Fruit fly (Drosophila melanogaster): Measurements from ENCODE around the gene CG42680.

Gene CG42680

dm6 chr2L:14612998-14613955 is 25.2 kb upstream of the CG42680 start:
- TF ChIP-seq toe (GFP tag; optimal IDR thresholded peaks at IDR 0.05) (no peak), Mnt (GFP tag; optimal IDR thresholded peaks at IDR 0.05) (no peak), Hr96 (GFP tag; optimal IDR thresholded peaks at IDR 0.05) (no peak), CG12768 (GFP tag; optimal IDR thresholded peaks at IDR 0.05) (peak; percentile 68), CG7045 (GFP tag; optimal IDR thresholded peaks at IDR 0.05) (peak; percentile 67), Crg-1 (GFP tag; optimal IDR thresholded peaks at IDR 0.05) (peak; percentile 24), Clk (GFP tag; optimal IDR thresholded peaks at IDR 0.05) (peak; percentile 48), CG1620 (GFP tag; optimal IDR thresholded peaks at IDR 0.05) (peak; percentile 49), bab1 (GFP tag; optimal IDR thresholded peaks at IDR 0.05) (no peak), CG5204 (GFP tag; optimal IDR thresholded peaks at IDR 0.05) (peak; percentile 71), pad (GFP tag; optimal IDR thresholded peaks at IDR 0.05) (peak; percentile 58), tj (GFP tag; optimal IDR thresholded peaks at IDR 0.05) (peak; percentile 58), ovo (GFP tag; optimal IDR thresholded peaks at IDR 0.05) (peak; percentile 10), cic (GFP tag; optimal IDR thresholded peaks at IDR 0.05) (peak; percentile 6), CG7101 (tag; optimal IDR thresholded peaks at IDR 0.05) (peak; percentile 86), CG11617 (GFP tag; optimal IDR thresholded peaks at IDR 0.05) (peak; percentile 89), CG33017 (tag; optimal IDR thresholded peaks at IDR 0.05) (peak; percentile 68), CG14711 (tag; optimal IDR thresholded peaks at IDR 0.05) (peak; percentile 70)

- TF ChIP-seq tj (GFP tag; optimal IDR thresholded peaks at IDR 0.05) (no peak), Mnt (GFP tag; optimal IDR thresholded peaks at IDR 0.05) (no peak), CG7101 (tag; optimal IDR thresholded peaks at IDR 0.05) (no peak), kay (GFP tag; ENCODE audit: borderline replicate concordance) (peak; percentile 55), CG1620 (GFP tag; optimal IDR thresholded peaks at IDR 0.05) (no peak)
These were observed 23.5 kb upstream of the CG42680 start for dm6 chr2L:14611358-14612037.

dm6 chr2L:14606112-14606511 is 18.1 kb upstream of the CG42680 start:
- TF ChIP-seq cic (GFP tag; optimal IDR thresholded peaks at IDR 0.05) (no peak), pad (GFP tag; optimal IDR thresholded peaks at IDR 0.05) (no peak), CG7045 (GFP tag; optimal IDR thresholded peaks at IDR 0.05) (no peak), kay (GFP tag; ENCODE audit: borderline replicate concordance) (no peak), Crg-1 (GFP tag; optimal IDR thresholded peaks at IDR 0.05) (no peak), CG7101 (tag; optimal IDR thresholded peaks at IDR 0.05) (no peak), cnc (optimal IDR thresholded peaks at IDR 0.05) (no peak), Hr96 (GFP tag; optimal IDR thresholded peaks at IDR 0.05) (no peak), CG1620 (GFP tag; optimal IDR thresholded peaks at IDR 0.05) (no peak), Mnt (GFP tag; optimal IDR thresholded peaks at IDR 0.05) (no peak), ovo (GFP tag; optimal IDR thresholded peaks at IDR 0.05) (no peak), CG12768 (GFP tag; optimal IDR thresholded peaks at IDR 0.05) (no peak), bab1 (GFP tag; optimal IDR thresholded peaks at IDR 0.05) (no peak), CG33017 (tag; optimal IDR thresholded peaks at IDR 0.05) (no peak), Clk (GFP tag; optimal IDR thresholded peaks at IDR 0.05) (no peak), tj (GFP tag; optimal IDR thresholded peaks at IDR 0.05) (no peak)

dm6 chr2L:14599058-14599789 is 11.2 kb upstream of the CG42680 start:
- TF ChIP-seq toe (GFP tag; optimal IDR thresholded peaks at IDR 0.05) (no peak), Crg-1 (GFP tag; optimal IDR thresholded peaks at IDR 0.05) (peak; percentile 32), CG12768 (GFP tag; optimal IDR thresholded peaks at IDR 0.05) (no peak), CG7101 (tag; optimal IDR thresholded peaks at IDR 0.05) (no peak), Hr96 (GFP tag; optimal IDR thresholded peaks at IDR 0.05) (no peak), bab1 (GFP tag; optimal IDR thresholded peaks at IDR 0.05) (peak; percentile 22), pad (GFP tag; optimal IDR thresholded peaks at IDR 0.05) (no peak), CG1620 (GFP tag; optimal IDR thresholded peaks at IDR 0.05) (no peak), cnc (optimal IDR thresholded peaks at IDR 0.05) (no peak), ovo (GFP tag; optimal IDR thresholded peaks at IDR 0.05) (no peak), tj (GFP tag; optimal IDR thresholded peaks at IDR 0.05) (no peak), CG33017 (tag; optimal IDR thresholded peaks at IDR 0.05) (no peak), CG7045 (GFP tag; optimal IDR thresholded peaks at IDR 0.05) (no peak), kay (GFP tag; ENCODE audit: borderline replicate concordance) (peak; percentile 85), Mnt (GFP tag; optimal IDR thresholded peaks at IDR 0.05) (no peak), Clk (GFP tag; optimal IDR thresholded peaks at IDR 0.05) (no peak), CG11617 (GFP tag; optimal IDR thresholded peaks at IDR 0.05) (no peak), CG5204 (GFP tag; optimal IDR thresholded peaks at IDR 0.05) (no peak), cic (GFP tag; optimal IDR thresholded peaks at IDR 0.05) (no peak), CG14711 (tag; optimal IDR thresholded peaks at IDR 0.05) (no peak)

- no peak for TF ChIP-seq bab1 (GFP tag; optimal IDR thresholded peaks at IDR 0.05)
- no peak for TF ChIP-seq tj (GFP tag; optimal IDR thresholded peaks at IDR 0.05)
- TF ChIP-seq CG7045 (GFP tag; optimal IDR thresholded peaks at IDR 0.05) = no peak
- TF ChIP-seq CG5204 (GFP tag; optimal IDR thresholded peaks at IDR 0.05) = no peak
- no peak for TF ChIP-seq Clk (GFP tag; optimal IDR thresholded peaks at IDR 0.05)
- no peak for TF ChIP-seq CG11617 (GFP tag; optimal IDR thresholded peaks at IDR 0.05)
- no peak for TF ChIP-seq Hr96 (GFP tag; optimal IDR thresholded peaks at IDR 0.05)
- no peak for TF ChIP-seq cic (GFP tag; optimal IDR thresholded peaks at IDR 0.05)
- no peak for TF ChIP-seq toe (GFP tag; optimal IDR thresholded peaks at IDR 0.05)
- TF ChIP-seq CG7101 (tag; optimal IDR thresholded peaks at IDR 0.05) = no peak
- TF ChIP-seq CG1620 (GFP tag; optimal IDR thresholded peaks at IDR 0.05) = no peak
These were observed 10.5 kb upstream of the CG42680 start for dm6 chr2L:14598357-14599057.

Data from whole organism, adult.